Fruit fly (Drosophila melanogaster) whole organism, wandering third instar larva: ENCODE results near the gene Sh.

ENCODE experiments used
- CG9705 ChIP-seq: fragments of 200-800 bp; sonication (Bioruptor generic); optimal IDR thresholded peaks from 2 replicates; lab custom pipeline; 2018; ENCODE audit warnings: missing biosample characterization, mild to moderate bottlenecking, missing genetic modification characterization
- HLH106 ChIP-seq: fragments of 200-800 bp; optimal IDR thresholded peaks from 3 replicates; lab custom pipeline; 2019; ENCODE audit warnings: missing biosample characterization, mild to moderate bottlenecking, missing genetic modification characterization, moderate library complexity
- Hr83 ChIP-seq: fragments of 200-300 bp; sonication (Bioruptor generic); optimal IDR thresholded peaks from 2 replicates; lab custom pipeline; 2016; ENCODE audit warnings: missing biosample characterization, mild to moderate bottlenecking, missing genetic modification characterization, moderate library complexity; ENCODE audit not compliant: poor library complexity, severe bottlenecking
- Mio ChIP-seq: sonication (Bioruptor generic); optimal IDR thresholded peaks from 2 replicates; lab custom pipeline; 2016; ENCODE audit warnings: missing biosample characterization, missing genetic modification characterization
- N ChIP-seq: fragments of >200 bp; optimal IDR thresholded peaks from 2 replicates; lab custom pipeline; 2018; ENCODE audit warnings: missing biosample characterization, missing external identifiers, missing genetic modification characterization
- Sp1 ChIP-seq: fragments of 200-800 bp; sonication (Bioruptor generic); optimal IDR thresholded peaks from 3 replicates; lab custom pipeline; 2019; ENCODE audit warnings: missing biosample characterization, mild to moderate bottlenecking, missing genetic modification characterization, moderate library complexity
- Vsx2 ChIP-seq: fragments of 200-300, 225-300 bp; sonication (Bioruptor generic); optimal IDR thresholded peaks from 2 replicates; lab custom pipeline; 2018; ENCODE audit warnings: missing biosample characterization, missing genetic modification characterization; ENCODE audit not compliant: partially characterized antibody
- br ChIP-seq: fragments of 200-800 bp; sonication (Bioruptor generic); optimal IDR thresholded peaks from 2 replicates; lab custom pipeline; 2016; ENCODE audit warnings: missing biosample characterization, missing genetic modification characterization
- dl ChIP-seq, 2 experiments: fragments of 175-275, 200-275 bp in 1 of 2; fragments of 200-275 bp in 1 of 2; sonication (Bioruptor generic); optimal IDR thresholded peaks; lab custom pipeline; 2018; ENCODE audit warnings: mild to moderate bottlenecking in 2 of 2, missing biosample characterization in 2 of 2, missing genetic modification characterization in 2 of 2, moderate library complexity in 2 of 2; ENCODE audit not compliant: partially characterized antibody in 2 of 2, insufficient read depth in 1 of 2
- pan ChIP-seq: fragments of >200 bp; optimal IDR thresholded peaks from 2 replicates; lab custom pipeline; 2017
- psq ChIP-seq: fragments of 200-800 bp; sonication (Bioruptor generic); optimal IDR thresholded peaks from 3 replicates; lab custom pipeline; 2017; ENCODE audit warnings: missing biosample characterization, mild to moderate bottlenecking, missing genetic modification characterization, moderate library complexity
- sage ChIP-seq: fragments of 200-800 bp; sonication (Bioruptor generic); optimal IDR thresholded peaks from 2 replicates; lab custom pipeline; 2016; ENCODE audit warnings: missing biosample characterization, mild to moderate bottlenecking, missing genetic modification characterization
- usp ChIP-seq: fragments of >200 bp; optimal IDR thresholded peaks from 2 replicates; lab custom pipeline; 2017; ENCODE audit warnings: missing biosample characterization, missing genetic modification characterization

DNA sequence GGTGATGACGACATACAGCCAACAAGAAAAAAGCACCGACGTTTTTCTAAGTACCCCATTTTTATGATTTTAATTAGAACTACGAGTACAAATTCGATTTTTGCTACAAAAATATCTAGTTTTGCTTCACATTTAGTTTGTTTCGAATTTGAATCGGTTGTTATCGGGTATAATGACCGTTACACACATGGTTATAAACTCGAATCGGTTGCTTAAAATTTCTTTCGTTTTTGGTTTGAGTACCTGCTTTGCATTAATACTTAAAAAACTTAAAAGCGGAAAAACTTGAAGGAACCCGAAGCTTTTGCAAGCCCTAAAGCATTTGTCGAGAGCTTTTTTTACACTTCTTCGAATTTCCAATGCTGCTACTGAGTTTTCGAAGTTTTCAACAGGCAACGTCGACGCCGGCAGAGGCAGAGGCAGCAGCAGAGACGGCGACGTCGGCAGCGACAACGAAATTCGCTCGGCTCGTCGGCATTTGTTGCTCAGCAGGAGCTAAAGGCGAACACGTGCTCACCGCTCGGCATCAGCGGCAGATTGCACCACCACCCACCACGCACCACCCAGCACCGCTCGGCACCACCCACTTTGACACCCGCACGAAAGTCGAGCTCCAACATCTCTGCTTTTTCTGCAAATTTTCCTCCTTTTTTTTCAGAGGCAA lies 44.5 kb downstream of the Sh start:
- TF ChIP-seq dl (GFP tag; optimal IDR thresholded peaks at IDR 0.05; lab: Kevin White, UChicago; ENCODE audit: insufficient read depth in 1 of 2, partially characterized antibody in 2 of 2) = no peak
- TF ChIP-seq psq (GFP tag; lab: Kevin White, UChicago) = no peak
- TF ChIP-seq sage = no peak
- TF ChIP-seq Hr83 (GFP tag; lab: Kevin White, UChicago) = no peak
- TF ChIP-seq Mio = no peak
- no peak for TF ChIP-seq Vsx2 (GFP tag; lab: Kevin White, UChicago)
- TF ChIP-seq pan (lab: Kevin White, UChicago) = no peak
- no peak for TF ChIP-seq usp (GFP tag; lab: Kevin White, UChicago)
- TF ChIP-seq HLH106 (tag; lab: Kevin White, UChicago) = no peak
- no peak for TF ChIP-seq br (GFP tag; lab: Kevin White, UChicago)
- no peak for TF ChIP-seq Sp1 (GFP tag; lab: Kevin White, UChicago)
- no peak for TF ChIP-seq N
- TF ChIP-seq CG9705 (GFP tag; lab: Kevin White, UChicago) = no peak
